Worm (Caenorhabditis elegans): Measurements from ENCODE around the gene lgc-9.

DNA sequence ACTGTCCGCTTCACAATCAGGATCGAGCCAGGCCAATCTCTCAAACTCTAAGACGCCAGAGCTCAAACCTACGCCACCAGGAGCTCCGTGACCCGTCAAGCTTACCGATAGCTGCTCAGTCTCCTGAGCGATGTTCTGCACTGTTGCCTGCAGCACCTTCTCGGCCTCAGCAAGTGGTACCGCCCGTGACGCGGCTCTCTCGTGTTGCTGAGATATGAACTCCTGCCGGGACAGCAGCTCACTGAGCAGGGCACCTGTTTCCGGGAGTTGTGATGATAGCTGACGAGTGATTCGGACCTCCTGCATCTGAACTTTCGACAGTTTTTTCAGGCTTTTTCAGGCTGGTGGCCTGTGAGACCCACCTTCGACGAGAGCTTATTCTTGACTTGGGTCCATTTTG lies 17.4 kb upstream of the lgc-9 start:
- TF ChIP-seq pha-4 (tag; optimal IDR thresholded peaks at IDR 0.05) (no peak), ztf-11 (tag; optimal IDR thresholded peaks at IDR 0.05) (no peak), drap-1 (GFP tag; optimal IDR thresholded peaks at IDR 0.05) (no peak), bed-3 (GFP tag; optimal IDR thresholded peaks at IDR 0.05) (no peak), unc-120 (tag; optimal IDR thresholded peaks at IDR 0.05; ENCODE audit: poor library complexity, severe bottlenecking) (no peak), unc-39 (tag; optimal IDR thresholded peaks at IDR 0.05) (no peak), ceh-43 (GFP tag; optimal IDR thresholded peaks at IDR 0.05) (no peak), unc-62 (GFP tag; optimal IDR thresholded peaks at IDR 0.05) (no peak)

Measured in whole organism, mixed stage, embryonic.